Worm (Caenorhabditis elegans): Measurements from ENCODE around the gene bgnt-1.2.

- TF ChIP-seq hlh-30 (tag; optimal IDR thresholded peaks at IDR 0.05; ENCODE audit: insufficient read depth) (peak; percentile 96), mxl-3 (GFP tag; optimal IDR thresholded peaks at IDR 0.05) (peak; percentile 92), lin-39 (tag; optimal IDR thresholded peaks at IDR 0.05) (no peak), mdl-1 (tag; optimal IDR thresholded peaks at IDR 0.05) (peak in 1 of 2 experiments; percentile 88), skn-1 (tag; optimal IDR thresholded peaks at IDR 0.05) (no peak), pha-4 (GFP tag; IDR thresholded peaks at IDR 0.05) (no peak), pha-4 (tag; optimal IDR thresholded peaks at IDR 0.05) (no peak), fkh-10 (GFP tag; optimal IDR thresholded peaks at IDR 0.05) (no peak), nhr-11 (tag; optimal IDR thresholded peaks at IDR 0.05) (no peak), snpc-1.2 (GFP tag; IDR thresholded peaks at IDR 0.05) (peak; percentile 43; the same call in 1 of the 2 replicates)
Observed at ce11 chrV:2067985-2068499, 50.4 kb downstream of the bgnt-1.2 start, which contains the start of gene lbp-9.

Data from whole organism, L4 larva.